Worm (Caenorhabditis elegans) whole organism, young adult: ENCODE data around the gene F54B11.11.
A peak's percentile ranks its signal among the peaks of the same experiment; 100 is the strongest.

ENCODE experiments used
- F10E7.11 ChIP-seq: sonication (generic microtip); optimal IDR thresholded peaks from 2 replicates; lab custom pipeline; 2017; ENCODE audit warnings: mild to moderate bottlenecking, missing genetic modification characterization, moderate library complexity, missing compliant biosample characterization
- F33H1.4 ChIP-seq: fragments of 200-800 bp; sonication (Bioruptor generic); IDR thresholded peaks from 2 replicates; pipeline ENCODE4 v1.3.6; 2022; ENCODE audit warnings: missing genetic modification reagents, missing genetic modification characterization, missing compliant biosample characterization
- F37B4.10 ChIP-seq: fragments of 200-800 bp; sonication (Bioruptor generic); IDR thresholded peaks from 2 replicates; pipeline ENCODE4 v1.3.6; 2022; ENCODE audit warnings: missing genetic modification characterization, missing compliant biosample characterization
- F52B5.7 ChIP-seq: sonication (generic microtip); optimal IDR thresholded peaks from 2 replicates; lab custom pipeline; 2016; ENCODE audit warnings: mild to moderate bottlenecking, missing genetic modification characterization, missing compliant biosample characterization
- F55B11.4 ChIP-seq: sonication (generic microtip); optimal IDR thresholded peaks from 2 replicates; lab custom pipeline; 2016; ENCODE audit warnings: missing compliant biosample characterization, missing genetic modification characterization, borderline replicate concordance; ENCODE audit not compliant: insufficient read depth
- F57A8.1 ChIP-seq: fragments of 200-800 bp; sonication (Bioruptor generic); optimal IDR thresholded peaks from 2 replicates; lab custom pipeline; 2018; ENCODE audit warnings: mild to moderate bottlenecking, missing genetic modification characterization, moderate library complexity, missing compliant biosample characterization
- K12H6.12 ChIP-seq: fragments of 200-800 bp; sonication (Bioruptor generic); optimal IDR thresholded peaks from 2 replicates; lab custom pipeline; 2018; ENCODE audit warnings: mild to moderate bottlenecking, missing genetic modification characterization, missing compliant biosample characterization
- T26A5.8 ChIP-seq: sonication (generic microtip); optimal IDR thresholded peaks from 2 replicates; lab custom pipeline; 2016; ENCODE audit warnings: missing genetic modification characterization, missing compliant biosample characterization
- Y56A3A.18 ChIP-seq: fragments of 200-800 bp; sonication (Bioruptor generic); IDR thresholded peaks from 2 replicates; pipeline ENCODE4 v1.3.6; 2022; ENCODE audit warnings: missing genetic modification reagents, missing genetic modification characterization, missing compliant biosample characterization
- akir-1 ChIP-seq: fragments of 200-800 bp; sonication (Bioruptor generic); optimal IDR thresholded peaks from 2 replicates; lab custom pipeline; 2018; ENCODE audit warnings: mild to moderate bottlenecking, missing genetic modification characterization, moderate library complexity, missing compliant biosample characterization
- attf-3 ChIP-seq: fragments of 200-800 bp; sonication (Bioruptor generic); conservative IDR thresholded peaks from 2 replicates; pipeline ENCODE4 v1.3.6; 2022; ENCODE audit warnings: missing genetic modification reagents, missing genetic modification characterization, missing compliant biosample characterization
- attf-5 ChIP-seq: fragments of 200-800 bp; sonication (Bioruptor generic); optimal IDR thresholded peaks from 2 replicates; lab custom pipeline; 2018; ENCODE audit warnings: mild to moderate bottlenecking, missing genetic modification characterization, missing compliant biosample characterization
- cebp-1 ChIP-seq, 2 experiments: fragments of 200-800 bp in 1 of 2; sonication (Bioruptor generic) in 1 of 2; sonication (generic microtip) in 1 of 2; IDR thresholded peaks in 1 of 2; optimal IDR thresholded peaks in 1 of 2; 2 replicates each; pipeline versions ENCODE4 v1.3.6 to Lab custom; 2017 to 2022; ENCODE audit warnings: missing compliant biosample characterization in 2 of 2, missing genetic modification characterization in 2 of 2, mild to moderate bottlenecking in 1 of 2, missing genetic modification reagents in 1 of 2, moderate library complexity in 1 of 2
- ceh-100 ChIP-seq: fragments of 200-800 bp; sonication (Bioruptor generic); IDR thresholded peaks from 2 replicates; pipeline ENCODE4 v1.3.6; 2022; ENCODE audit warnings: missing genetic modification reagents, missing genetic modification characterization, missing compliant biosample characterization
- dox-1 ChIP-seq: fragments of 200-800 bp; sonication (Bioruptor generic); IDR thresholded peaks from 2 replicates; pipeline ENCODE4 v1.3.6; 2022; ENCODE audit warnings: missing genetic modification reagents, missing genetic modification characterization, missing compliant biosample characterization
- egl-18 ChIP-seq: fragments of 200-800 bp; sonication (Bioruptor generic); IDR thresholded peaks from 2 replicates; pipeline ENCODE4 v1.3.6; 2022; ENCODE audit warnings: missing genetic modification reagents, missing genetic modification characterization, missing compliant biosample characterization
- egrh-3 ChIP-seq: fragments of 200-800 bp; sonication (Bioruptor generic); IDR thresholded peaks from 2 replicates; pipeline ENCODE4 v1.3.6; 2022; ENCODE audit warnings: missing genetic modification reagents, missing genetic modification characterization, missing compliant biosample characterization
- hlh-26 ChIP-seq: fragments of 200-800 bp; sonication (Bioruptor generic); conservative IDR thresholded peaks from 2 replicates; pipeline ENCODE4 v1.3.6; 2022; ENCODE audit warnings: missing genetic modification reagents, missing genetic modification characterization, missing compliant biosample characterization
- hmg-1.2 ChIP-seq: fragments of 200-800 bp; sonication (Bioruptor generic); IDR thresholded peaks from 2 replicates; pipeline ENCODE4 v1.3.6; 2022; ENCODE audit warnings: missing genetic modification reagents, missing genetic modification characterization, missing compliant biosample characterization
- lin-26 ChIP-seq: fragments of 200-800 bp; sonication (Bioruptor generic); IDR thresholded peaks from 2 replicates; pipeline ENCODE4 v1.3.6; 2022; ENCODE audit warnings: missing genetic modification reagents, missing genetic modification characterization, missing compliant biosample characterization
- lin-35 ChIP-seq, 3 experiments: fragments of 150-350 bp in 2 of 3; sonication (generic microtip) in 1 of 3; optimal IDR thresholded peaks; 2 replicates each; lab custom pipeline; 2014 to 2018; ENCODE audit warnings: missing biosample characterization in 3 of 3, missing genetic modification characterization in 3 of 3, missing genetic modification reagents in 3 of 3
- lin-40 ChIP-seq: sonication (generic microtip); optimal IDR thresholded peaks from 2 replicates; lab custom pipeline; 2016; ENCODE audit warnings: missing genetic modification characterization, mild to moderate bottlenecking, missing compliant biosample characterization, missing genotype, missing genetic modification reagents
- lin-54 ChIP-seq: fragments of 200-800 bp; sonication (Bioruptor generic); optimal IDR thresholded peaks from 2 replicates; lab custom pipeline; 2018; ENCODE audit warnings: mild to moderate bottlenecking, missing genetic modification characterization, missing compliant biosample characterization
- lsy-27 ChIP-seq: sonication (generic microtip); optimal IDR thresholded peaks from 2 replicates; lab custom pipeline; 2017; ENCODE audit warnings: missing genetic modification characterization, mild to moderate bottlenecking, missing compliant biosample characterization, antibody characterized with exemption, missing genotype, borderline replicate concordance; ENCODE audit not compliant: insufficient read depth
- madf-3 ChIP-seq: fragments of 200-800 bp; sonication (Bioruptor generic); IDR thresholded peaks from 2 replicates; pipeline ENCODE4 v1.3.6; 2022; ENCODE audit warnings: missing genetic modification reagents, missing genetic modification characterization, missing compliant biosample characterization
- madf-6 ChIP-seq: fragments of 200-800 bp; sonication (Bioruptor generic); IDR thresholded peaks from 2 replicates; pipeline ENCODE4 v1.3.6; 2022; ENCODE audit warnings: missing genetic modification reagents, missing genetic modification characterization, missing compliant biosample characterization
- mcd-1 ChIP-seq: fragments of 200-800 bp; sonication (Bioruptor generic); IDR thresholded peaks from 2 replicates; pipeline ENCODE4 v1.3.6; 2022; ENCODE audit warnings: missing genetic modification reagents, missing genetic modification characterization, missing compliant biosample characterization
- nfya-2 ChIP-seq: fragments of 200-800 bp; sonication (Bioruptor generic); IDR thresholded peaks from 2 replicates; pipeline ENCODE4 v1.3.6; 2022; ENCODE audit warnings: missing genetic modification reagents, missing genetic modification characterization, missing compliant biosample characterization
- nhr-80 ChIP-seq: sonication (generic microtip); optimal IDR thresholded peaks from 2 replicates; lab custom pipeline; 2016; ENCODE audit warnings: missing genetic modification characterization, missing compliant biosample characterization
- pbrm-1 ChIP-seq: fragments of 200-800 bp; sonication (Bioruptor generic); IDR thresholded peaks from 2 replicates; pipeline ENCODE4 v1.3.6; 2022; ENCODE audit warnings: missing genetic modification reagents, missing genetic modification characterization, missing compliant biosample characterization
- repo-1 ChIP-seq: sonication (generic microtip); optimal IDR thresholded peaks from 2 replicates; lab custom pipeline; 2017; ENCODE audit warnings: mild to moderate bottlenecking, missing genetic modification characterization, missing compliant biosample characterization
- sdz-38 ChIP-seq: sonication (generic microtip); optimal IDR thresholded peaks from 2 replicates; lab custom pipeline; 2016; ENCODE audit warnings: missing genotype, missing genetic modification characterization, missing compliant biosample characterization
- snpc-3.4 ChIP-seq: sonication (generic microtip); optimal IDR thresholded peaks from 2 replicates; lab custom pipeline; 2017; ENCODE audit warnings: missing genetic modification characterization, mild to moderate bottlenecking, missing compliant biosample characterization, antibody characterized with exemption, moderate library complexity, missing genotype, missing genetic modification reagents
- unc-130 ChIP-seq: sonication (generic microtip); optimal IDR thresholded peaks from 2 replicates; lab custom pipeline; 2016; ENCODE audit warnings: missing genetic modification reagents, missing genetic modification characterization, missing compliant biosample characterization
- zfh-2 ChIP-seq: fragments of 200-800 bp; sonication (Bioruptor generic); conservative IDR thresholded peaks from 2 replicates; pipeline ENCODE4 v1.3.6; 2022; ENCODE audit warnings: missing genetic modification reagents, missing genetic modification characterization, missing compliant biosample characterization
- ztf-18 ChIP-seq: sonication (generic microtip); optimal IDR thresholded peaks from 2 replicates; lab custom pipeline; 2016; ENCODE audit warnings: missing genotype, mild to moderate bottlenecking, missing genetic modification characterization, missing compliant biosample characterization
- ztf-3 ChIP-seq: fragments of 200-800 bp; sonication (Bioruptor generic); optimal IDR thresholded peaks from 2 replicates; lab custom pipeline; 2018; ENCODE audit warnings: mild to moderate bottlenecking, missing genetic modification characterization, missing compliant biosample characterization

F54B11.11 gene

DNA sequence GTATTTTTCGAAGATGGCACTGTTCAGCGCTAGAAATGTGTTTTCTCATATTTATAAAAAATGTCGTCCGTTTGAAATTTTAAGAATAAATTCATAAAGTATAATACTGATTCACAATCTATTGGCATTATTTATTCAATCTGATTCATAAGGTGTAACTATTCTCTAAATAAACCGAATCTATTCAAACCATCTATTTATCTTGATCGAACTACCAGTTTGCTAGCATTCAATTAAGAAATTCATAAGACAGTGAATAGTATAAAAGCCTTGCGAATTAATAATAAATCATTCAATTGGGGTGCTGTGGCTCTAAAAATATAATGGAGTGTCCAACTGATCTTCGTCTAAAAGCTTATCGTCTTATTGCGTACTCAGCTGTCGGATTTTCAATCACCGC, 12.6 kb downstream of the F54B11.11 start, which contains the start of gene col-44:
TSS of gene col-44 (plus strand) at position 301 of the 400 bp plus-strand sequence.
- TF ChIP-seq K12H6.12 (tag; lab: Kevin White, UChicago) (no peak), lin-54 (GFP tag; lab: Kevin White, UChicago) (no peak), repo-1 (no peak), madf-6 (GFP tag; lab: Robert Waterston, UW) (no peak), F10E7.11 (tag; lab: Kevin White, UChicago) (no peak), F33H1.4 (no peak), ztf-18 (tag; lab: Kevin White, UChicago) (no peak), nfya-2 (GFP tag; lab: Robert Waterston, UW) (no peak), ztf-3 (no peak), nhr-80 (tag; lab: Kevin White, UChicago) (no peak), lin-26 (GFP tag; lab: Robert Waterston, UW) (no peak), pbrm-1 (GFP tag; lab: Robert Waterston, UW) (no peak), dox-1 (GFP tag; lab: Robert Waterston, UW) (no peak)
- TF ChIP-seq, all 124 proteins: peak for 0

DNA sequence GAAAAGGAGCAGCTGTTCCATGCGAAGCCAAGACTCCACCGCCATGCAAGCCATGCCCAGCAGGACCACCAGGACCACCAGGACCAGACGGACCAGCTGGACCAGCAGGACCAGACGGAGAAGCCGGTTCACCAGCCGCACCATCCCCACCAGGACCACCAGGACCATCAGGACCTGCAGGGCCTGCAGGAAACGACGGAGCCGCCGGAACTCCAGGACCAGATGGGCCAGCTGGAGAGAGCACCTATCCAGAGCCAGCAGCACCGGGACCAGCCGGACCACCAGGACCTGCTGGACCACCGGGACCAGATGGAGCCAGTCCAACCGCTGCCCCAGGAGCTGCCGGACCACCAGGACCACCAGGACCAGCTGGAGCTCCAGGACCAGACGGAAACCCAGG, 13.4 kb downstream of the F54B11.11 start:
- TF ChIP-seq zfh-2 (GFP tag; lab: Robert Waterston, UW) (peak; percentile 91), dox-1 (GFP tag; lab: Robert Waterston, UW) (0 out of 2 replicates have a peak, but pooled peaks have one; percentile 14), mcd-1 (GFP tag; lab: Robert Waterston, UW) (peak; percentile 62), sdz-38 (no peak), unc-130 (GFP tag; lab: Kevin White, UChicago) (no peak), hlh-26 (no peak), egrh-3 (peak; percentile 98), Y56A3A.18 (no peak), lin-40 (no peak), F55B11.4 (tag; lab: Kevin White, UChicago) (no peak), egl-18 (no peak), F52B5.7 (no peak), ceh-100 (no peak), F37B4.10 (GFP tag; lab: Robert Waterston, UW) (no peak), lsy-27 (no peak), akir-1 (no peak), T26A5.8 (no peak)

DNA sequence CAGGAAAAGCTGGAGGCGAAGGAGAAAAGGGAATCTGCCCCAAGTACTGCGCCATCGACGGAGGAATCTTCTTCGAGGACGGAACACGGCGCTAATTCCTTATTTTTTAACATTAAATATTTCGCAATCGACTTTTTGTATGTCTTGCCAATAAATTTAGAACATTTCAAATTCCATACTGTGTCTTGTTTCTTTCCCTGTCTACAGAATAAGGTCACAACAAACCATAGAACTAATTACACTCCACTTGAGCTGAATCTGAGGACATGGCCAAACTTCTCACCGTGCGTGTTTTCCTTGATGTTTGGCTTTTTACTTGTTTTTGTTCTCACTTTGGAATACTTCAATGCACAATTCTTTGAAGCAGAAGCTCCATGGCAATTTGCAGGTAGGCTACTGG, 13.8 kb downstream of the F54B11.11 start, which contains the start of gene F54B11.4:
TSS of gene F54B11.4 (plus strand) at position 301 of the 400 bp plus-strand sequence.
- no peak for TF ChIP-seq cebp-1 (GFP tag; IDR thresholded peaks at IDR 0.05; lab: Robert Waterston, UW)
- TF ChIP-seq cebp-1 (tag; optimal IDR thresholded peaks at IDR 0.05; lab: Kevin White, UChicago): peak; percentile 62
- no peak for TF ChIP-seq F57A8.1 (GFP tag; lab: Kevin White, UChicago)

DNA sequence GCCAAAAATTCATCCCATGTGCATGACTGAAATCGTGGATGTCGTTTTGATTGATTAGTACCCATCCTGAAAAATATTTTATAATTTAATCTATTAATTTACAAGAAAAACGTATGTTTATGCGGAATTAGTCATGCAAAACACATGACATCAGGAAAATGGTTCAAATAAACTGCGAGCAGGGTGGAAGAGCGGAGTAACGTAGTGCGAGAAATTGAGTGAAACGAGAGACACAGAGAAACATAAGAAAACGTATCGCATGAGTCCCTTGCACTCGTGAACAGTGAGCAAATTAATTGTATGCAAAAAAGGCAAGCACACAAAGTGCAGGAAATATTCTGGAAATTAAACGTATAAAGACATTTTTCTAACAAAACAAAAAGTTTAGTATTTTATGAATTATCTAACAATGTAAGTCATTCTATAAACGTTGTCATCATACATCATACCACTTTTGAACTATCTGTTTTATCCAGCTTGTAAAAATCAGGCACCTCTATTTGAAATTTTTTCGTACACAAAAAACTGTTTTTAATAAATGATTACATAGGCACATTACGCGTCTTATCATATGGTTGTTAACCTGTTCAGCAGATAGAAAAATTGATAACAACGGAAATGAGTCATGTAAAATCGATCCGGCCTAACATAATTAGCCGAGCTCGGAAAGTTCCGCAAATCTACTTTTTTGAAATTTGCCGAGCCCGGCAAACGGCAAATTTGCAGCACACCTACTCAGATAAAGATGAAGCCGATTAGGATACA, 17.6 kb downstream of the F54B11.11 start, which contains the start of gene F54B11.5:
TSS of gene F54B11.5 (minus strand) at position 66 of the 765 bp plus-strand sequence.
- TF ChIP-seq hmg-1.2 (GFP tag; lab: Robert Waterston, UW) (peak; percentile 61; the same call in 1 of the 2 replicates), lin-40 (peak; percentile 9), nhr-80 (tag; lab: Kevin White, UChicago) (peak; percentile 25), lin-35 (GFP tag; optimal IDR thresholded peaks at IDR 0.05; lab: Kevin White, UChicago) (peak in 1 of 3 experiments; percentile 37), snpc-3.4 (tag; lab: Kevin White, UChicago) (no peak), attf-3 (peak; percentile 89), attf-5 (GFP tag; lab: Kevin White, UChicago) (peak; percentile 57), madf-3 (GFP tag; lab: Robert Waterston, UW) (no peak)
